Fruit fly (Drosophila melanogaster): ENCODE measurements around the gene ppk31.

ppk31 gene

dm6 chr3R:27137914-27138323, 25.0 kb upstream of the ppk31 start (continued):
- TF ChIP-seq Abd-B (GFP tag; optimal IDR thresholded peaks at IDR 0.05) (no peak), CG10543 (GFP tag; optimal IDR thresholded peaks at IDR 0.05) (no peak)

dm6 chr3R:27138700-27139099, 24.2 kb upstream of the ppk31 start:
- no peak for TF ChIP-seq Hr39 (optimal IDR thresholded peaks at IDR 0.05)
- no peak for TF ChIP-seq pros (GFP tag; optimal IDR thresholded peaks at IDR 0.05)
- no peak for TF ChIP-seq CG17612 (GFP tag; IDR thresholded peaks at IDR 0.05)
- TF ChIP-seq Fer3 (tag; optimal IDR thresholded peaks at IDR 0.05) = no peak
- TF ChIP-seq CG14667 (GFP tag; IDR thresholded peaks at IDR 0.05) = no peak
- TF ChIP-seq CG7963 (GFP tag; IDR thresholded peaks at IDR 0.05; ENCODE audit: partially characterized antibody) = no peak
- TF ChIP-seq gsb (GFP tag; IDR thresholded peaks at IDR 0.05) = no peak
- TF ChIP-seq run (tag; optimal IDR thresholded peaks at IDR 0.05) = no peak
- TF ChIP-seq ATbp (GFP tag; optimal IDR thresholded peaks at IDR 0.05) = no peak
- no peak for TF ChIP-seq gcm (GFP tag; optimal IDR thresholded peaks at IDR 0.05)

- TF ChIP-seq Ssrp (tag; optimal IDR thresholded peaks at IDR 0.05) = peak; percentile 15
- peak in 1 of 2 experiments; percentile 21 for TF ChIP-seq Hr78 (GFP tag; optimal IDR thresholded peaks at IDR 0.05)
- TF ChIP-seq gem (tag; optimal IDR thresholded peaks at IDR 0.05) = peak; percentile 37
- peak in 1 of 2 experiments; percentile 1 for TF ChIP-seq Hr51 (GFP tag; optimal IDR thresholded peaks at IDR 0.05)
- peak; percentile 24 for TF ChIP-seq CG12155 (GFP tag; optimal IDR thresholded peaks at IDR 0.05)
- no peak; the same call in 1 of the 2 replicates for TF ChIP-seq E2f2 (GFP tag; IDR thresholded peaks at IDR 0.05)
- TF ChIP-seq CG9876 (GFP tag; optimal IDR thresholded peaks at IDR 0.05) = no peak
- TF ChIP-seq phol (tag; optimal IDR thresholded peaks at IDR 0.05) = peak; percentile 24
- TF ChIP-seq maf-S (GFP tag; optimal IDR thresholded peaks at IDR 0.05) = no peak
- peak; percentile 60 for TF ChIP-seq Med (GFP tag)
- peak; percentile 17 for TF ChIP-seq CG8290 (GFP tag; optimal IDR thresholded peaks at IDR 0.05)
- no peak for TF ChIP-seq CG8290 (tag; optimal IDR thresholded peaks at IDR 0.05)
- TF ChIP-seq CG18262 (tag; optimal IDR thresholded peaks at IDR 0.05) = peak; percentile 17
- no peak for TF ChIP-seq peb (GFP tag; IDR thresholded peaks at IDR 0.05)
- peak; percentile 33 for TF ChIP-seq Ets65A (GFP tag)
- peak in 1 of 2 experiments; percentile 84 for TF ChIP-seq Pdp1 (GFP tag; optimal IDR thresholded peaks at IDR 0.05)
- TF ChIP-seq CG12391 (tag; optimal IDR thresholded peaks at IDR 0.05) = no peak
- peak in 1 of 2 experiments; percentile 13 for TF ChIP-seq bsh (GFP tag; optimal IDR thresholded peaks at IDR 0.05)
- peak; percentile 83 for TF ChIP-seq D19A (tag; optimal IDR thresholded peaks at IDR 0.05)
- no peak for TF ChIP-seq lmd (GFP tag; IDR thresholded peaks at IDR 0.05)
- TF ChIP-seq stwl (tag; optimal IDR thresholded peaks at IDR 0.05) = peak; percentile 100
- peak; percentile 31 for TF ChIP-seq CG1603 (tag; optimal IDR thresholded peaks at IDR 0.05)
- peak; percentile 15 for TF ChIP-seq CG17359 (tag; optimal IDR thresholded peaks at IDR 0.05)
- peak; percentile 1 for TF ChIP-seq CG8388 (GFP tag; optimal IDR thresholded peaks at IDR 0.05)
- TF ChIP-seq CG11504 (tag; optimal IDR thresholded peaks at IDR 0.05) = peak; percentile 21
- 0 out of 3 replicates have a peak, but pooled peaks have one; percentile 6 for TF ChIP-seq zfh1 (GFP tag; IDR thresholded peaks at IDR 0.05)
- peak; percentile 7 for TF ChIP-seq ATbp (GFP tag; optimal IDR thresholded peaks at IDR 0.05)
- no peak for TF ChIP-seq gsb (GFP tag; IDR thresholded peaks at IDR 0.05)
- TF ChIP-seq CG6791 (GFP tag; IDR thresholded peaks at IDR 0.05; ENCODE audit: partially characterized antibody) = peak; percentile 38; the same call in 1 of the 3 replicates
- TF ChIP-seq CG4282 (GFP tag; optimal IDR thresholded peaks at IDR 0.05) = no peak
- peak; percentile 5 for TF ChIP-seq Camta (GFP tag; optimal IDR thresholded peaks at IDR 0.05)
- TF ChIP-seq Lhr (GFP tag; optimal IDR thresholded peaks at IDR 0.05) = no peak
- TF ChIP-seq fd96Cb (tag; optimal IDR thresholded peaks at IDR 0.05) = peak; percentile 12
- TF ChIP-seq nmo (GFP tag; optimal IDR thresholded peaks at IDR 0.05) = peak; percentile 20
- no peak for TF ChIP-seq br (optimal IDR thresholded peaks at IDR 0.05)
- TF ChIP-seq MBD-R2 (GFP tag; IDR thresholded peaks at IDR 0.05) = no peak
- peak; percentile 91 for TF ChIP-seq sens (GFP tag)
Observed at dm6 chr3R:27139963-27140362, 23.0 kb upstream of the ppk31 start.
